Fruit fly (Drosophila melanogaster) whole organism, wandering third instar larva: ENCODE results near the gene CG16903.
A peak's percentile ranks its signal among the peaks of the same experiment; 100 is the strongest.

Experiments
- CG9705 ChIP-seq: fragments of 200-800 bp; sonication (Bioruptor generic); optimal IDR thresholded peaks from 2 replicates; lab custom pipeline; 2018; ENCODE audit warnings: missing biosample characterization, mild to moderate bottlenecking, missing genetic modification characterization
- Jra ChIP-seq: sonication (Bioruptor generic); optimal IDR thresholded peaks from 2 replicates; lab custom pipeline; 2016; ENCODE audit warnings: missing biosample characterization, missing genetic modification characterization
- Mio ChIP-seq: sonication (Bioruptor generic); optimal IDR thresholded peaks from 2 replicates; lab custom pipeline; 2016; ENCODE audit warnings: missing biosample characterization, missing genetic modification characterization
- dl ChIP-seq, 2 experiments: fragments of 175-275, 200-275 bp in 1 of 2; fragments of 200-275 bp in 1 of 2; sonication (Bioruptor generic); optimal IDR thresholded peaks; lab custom pipeline; 2018; ENCODE audit warnings: mild to moderate bottlenecking in 2 of 2, missing biosample characterization in 2 of 2, missing genetic modification characterization in 2 of 2, moderate library complexity in 2 of 2; ENCODE audit not compliant: partially characterized antibody in 2 of 2, insufficient read depth in 1 of 2
- lola ChIP-seq: fragments of >200 bp; optimal IDR thresholded peaks from 2 replicates; lab custom pipeline; 2017; ENCODE audit warnings: missing biosample characterization, missing genetic modification characterization
- pan ChIP-seq: fragments of >200 bp; optimal IDR thresholded peaks from 2 replicates; lab custom pipeline; 2017
- psq ChIP-seq: fragments of 200-800 bp; sonication (Bioruptor generic); optimal IDR thresholded peaks from 3 replicates; lab custom pipeline; 2017; ENCODE audit warnings: missing biosample characterization, mild to moderate bottlenecking, missing genetic modification characterization, moderate library complexity
- sv ChIP-seq: fragments of 200-800 bp; sonication (Bioruptor generic); optimal IDR thresholded peaks from 3 replicates; lab custom pipeline; 2016; ENCODE audit warnings: missing biosample characterization, missing genetic modification characterization
- tai ChIP-seq: sonication (Bioruptor generic); optimal IDR thresholded peaks from 2 replicates; lab custom pipeline; 2016; ENCODE audit warnings: missing biosample characterization, missing genetic modification characterization

- TF ChIP-seq tai (GFP tag; lab: Kevin White, UChicago) (no peak), pan (lab: Kevin White, UChicago) (no peak), psq (GFP tag; lab: Kevin White, UChicago) (peak; percentile 97), Jra (GFP tag; lab: Kevin White, UChicago) (peak; percentile 2), dl (GFP tag; optimal IDR thresholded peaks at IDR 0.05; lab: Kevin White, UChicago; ENCODE audit: insufficient read depth in 1 of 2, partially characterized antibody in 2 of 2) (no peak), sv (GFP tag; lab: Kevin White, UChicago) (no peak), CG9705 (GFP tag; lab: Kevin White, UChicago) (peak; percentile 1), lola (GFP tag; lab: Kevin White, UChicago) (no peak), Mio (GFP tag; lab: Kevin White, UChicago) (no peak)
These were observed 41.8 kb upstream of the CG16903 start for dm6 chrX:2121716-2122601.
